Fruit fly (Drosophila melanogaster): ENCODE data around the gene CG12811.

DNA sequence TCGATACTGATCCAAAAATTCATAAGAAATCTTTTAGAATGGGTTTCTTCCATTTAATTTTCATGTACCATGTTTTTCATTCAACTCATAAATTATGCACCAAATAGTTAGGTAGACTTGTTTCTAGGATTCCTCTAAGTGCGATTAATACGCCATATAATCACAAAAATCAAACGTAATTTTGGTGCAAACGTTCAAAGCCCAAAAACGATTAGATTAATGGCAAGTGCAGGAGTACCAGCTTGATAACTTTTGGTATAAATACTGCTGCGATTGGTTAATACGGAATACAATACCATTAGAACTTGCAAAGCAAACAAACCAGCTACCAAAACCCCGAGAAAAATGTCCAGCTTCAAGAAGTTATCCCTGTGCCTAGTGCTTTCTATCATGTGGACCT, 11.4 kb upstream of the CG12811 start, which contains the start of gene Npc2c:
- TF ChIP-seq lz (GFP tag; optimal IDR thresholded peaks at IDR 0.05) (no peak), fd59A (GFP tag; optimal IDR thresholded peaks at IDR 0.05) (no peak)
